Fruit fly (Drosophila melanogaster) whole organism, wandering third instar larva: Measurements from ENCODE around the gene CG33932.

Source experiments
- Abd-B ChIP-seq: fragments of >200 bp; optimal IDR thresholded peaks from 2 replicates; lab custom pipeline; 2017; ENCODE audit warnings: missing biosample characterization, missing genetic modification characterization
- CG32264 ChIP-seq: fragments of 200-800 bp; sonication (Bioruptor generic); optimal IDR thresholded peaks from 2 replicates; lab custom pipeline; 2016; ENCODE audit warnings: missing biosample characterization, missing genetic modification characterization
- CG9705 ChIP-seq: fragments of 200-800 bp; sonication (Bioruptor generic); optimal IDR thresholded peaks from 2 replicates; lab custom pipeline; 2018; ENCODE audit warnings: missing biosample characterization, mild to moderate bottlenecking, missing genetic modification characterization
- Dfd ChIP-seq: fragments of >200 bp; optimal IDR thresholded peaks from 2 replicates; lab custom pipeline; 2017; ENCODE audit warnings: missing biosample characterization, missing genetic modification characterization
- GATAd ChIP-seq: sonication (Bioruptor generic); optimal IDR thresholded peaks from 2 replicates; lab custom pipeline; 2016; ENCODE audit warnings: missing biosample characterization, missing genetic modification characterization
- HLH106 ChIP-seq: fragments of 200-800 bp; optimal IDR thresholded peaks from 3 replicates; lab custom pipeline; 2019; ENCODE audit warnings: missing biosample characterization, mild to moderate bottlenecking, missing genetic modification characterization, moderate library complexity
- Hnf4 ChIP-seq: fragments of 200-800 bp; sonication (Bioruptor generic); optimal IDR thresholded peaks from 2 replicates; lab custom pipeline; 2016; ENCODE audit warnings: missing biosample characterization, mild to moderate bottlenecking, missing genetic modification characterization
- Hr78 ChIP-seq: fragments of >200 bp; optimal IDR thresholded peaks from 2 replicates; lab custom pipeline; 2017; ENCODE audit warnings: missing biosample characterization, missing genetic modification characterization
- Jra ChIP-seq: sonication (Bioruptor generic); optimal IDR thresholded peaks from 2 replicates; lab custom pipeline; 2016; ENCODE audit warnings: missing biosample characterization, missing genetic modification characterization
- Myc ChIP-seq: fragments of >200 bp; optimal IDR thresholded peaks from 2 replicates; lab custom pipeline; 2017
- N ChIP-seq: fragments of >200 bp; optimal IDR thresholded peaks from 2 replicates; lab custom pipeline; 2018; ENCODE audit warnings: missing biosample characterization, missing external identifiers, missing genetic modification characterization
- OdsH ChIP-seq: fragments of 200-800 bp; sonication (Bioruptor generic); optimal IDR thresholded peaks from 2 replicates; lab custom pipeline; 2016; ENCODE audit warnings: missing biosample characterization, mild to moderate bottlenecking, missing genetic modification characterization
- Rel ChIP-seq, 2 experiments: fragments of 200-800 bp; sonication (Bioruptor generic) in 1 of 2; optimal IDR thresholded peaks; 2 replicates in 1 of 2; 3 replicates in 1 of 2; lab custom pipeline; 2016 to 2019; ENCODE audit warnings: mild to moderate bottlenecking in 2 of 2, missing biosample characterization in 2 of 2, missing genetic modification characterization in 2 of 2, moderate library complexity in 1 of 2
- Sp1 ChIP-seq: fragments of 200-800 bp; sonication (Bioruptor generic); optimal IDR thresholded peaks from 3 replicates; lab custom pipeline; 2019; ENCODE audit warnings: missing biosample characterization, mild to moderate bottlenecking, missing genetic modification characterization, moderate library complexity
- br ChIP-seq: fragments of 200-800 bp; sonication (Bioruptor generic); optimal IDR thresholded peaks from 2 replicates; lab custom pipeline; 2016; ENCODE audit warnings: missing biosample characterization, missing genetic modification characterization
- brk ChIP-seq: fragments of 200-800 bp; sonication (Bioruptor generic); optimal IDR thresholded peaks from 2 replicates; lab custom pipeline; 2016; ENCODE audit warnings: missing biosample characterization, mild to moderate bottlenecking, missing genetic modification characterization
- dl ChIP-seq, 2 experiments: fragments of 175-275, 200-275 bp in 1 of 2; fragments of 200-275 bp in 1 of 2; sonication (Bioruptor generic); optimal IDR thresholded peaks; lab custom pipeline; 2018; ENCODE audit warnings: mild to moderate bottlenecking in 2 of 2, missing biosample characterization in 2 of 2, missing genetic modification characterization in 2 of 2, moderate library complexity in 2 of 2; ENCODE audit not compliant: partially characterized antibody in 2 of 2, insufficient read depth in 1 of 2
- dmrt93B ChIP-seq: fragments of 200-800 bp; sonication (Bioruptor generic); optimal IDR thresholded peaks from 2 replicates; lab custom pipeline; 2018; ENCODE audit warnings: missing biosample characterization, mild to moderate bottlenecking, missing genetic modification characterization
- dsf ChIP-seq: sonication (Bioruptor generic); optimal IDR thresholded peaks from 2 replicates; lab custom pipeline; 2016; ENCODE audit warnings: missing biosample characterization, missing genetic modification characterization, borderline replicate concordance
- foxo ChIP-seq, 2 experiments: fragments of 200-800 bp; sonication (Bioruptor generic); optimal IDR thresholded peaks; 2 replicates in 1 of 2; 3 replicates in 1 of 2; lab custom pipeline; 2016 to 2017; ENCODE audit warnings: missing biosample characterization in 2 of 2, missing genetic modification characterization in 2 of 2
- jim ChIP-seq: fragments of 175-275, 200-325 bp; sonication (Bioruptor generic); optimal IDR thresholded peaks from 2 replicates; lab custom pipeline; 2016; ENCODE audit warnings: missing biosample characterization, mild to moderate bottlenecking, missing genetic modification characterization
- lola ChIP-seq: fragments of >200 bp; optimal IDR thresholded peaks from 2 replicates; lab custom pipeline; 2017; ENCODE audit warnings: missing biosample characterization, missing genetic modification characterization
- pan ChIP-seq: fragments of >200 bp; optimal IDR thresholded peaks from 2 replicates; lab custom pipeline; 2017
- rgr ChIP-seq: fragments of 200-800 bp; sonication (Bioruptor generic); optimal IDR thresholded peaks from 3 replicates; lab custom pipeline; 2016; ENCODE audit warnings: missing biosample characterization, mild to moderate bottlenecking, missing genetic modification characterization
- sage ChIP-seq: fragments of 200-800 bp; sonication (Bioruptor generic); optimal IDR thresholded peaks from 2 replicates; lab custom pipeline; 2016; ENCODE audit warnings: missing biosample characterization, mild to moderate bottlenecking, missing genetic modification characterization
- sv ChIP-seq: fragments of 200-800 bp; sonication (Bioruptor generic); optimal IDR thresholded peaks from 3 replicates; lab custom pipeline; 2016; ENCODE audit warnings: missing biosample characterization, missing genetic modification characterization
- tai ChIP-seq: sonication (Bioruptor generic); optimal IDR thresholded peaks from 2 replicates; lab custom pipeline; 2016; ENCODE audit warnings: missing biosample characterization, missing genetic modification characterization
- usp ChIP-seq: fragments of >200 bp; optimal IDR thresholded peaks from 2 replicates; lab custom pipeline; 2017; ENCODE audit warnings: missing biosample characterization, missing genetic modification characterization
- woc ChIP-seq: sonication (Bioruptor generic); optimal IDR thresholded peaks from 2 replicates; lab custom pipeline; 2016; ENCODE audit warnings: missing biosample characterization, mild to moderate bottlenecking, missing genetic modification characterization

CG33932 gene

dm6 chrX:19730844-19731243 is 13.4 kb upstream of the CG33932 start, which contains the start of gene AP-1-2beta:
Gene AP-1-2beta (plus strand): TSS chrX:19731004.
- TF ChIP-seq CG32264 (GFP tag; lab: Kevin White, UChicago): no peak
- no peak for TF ChIP-seq Sp1

DNA sequence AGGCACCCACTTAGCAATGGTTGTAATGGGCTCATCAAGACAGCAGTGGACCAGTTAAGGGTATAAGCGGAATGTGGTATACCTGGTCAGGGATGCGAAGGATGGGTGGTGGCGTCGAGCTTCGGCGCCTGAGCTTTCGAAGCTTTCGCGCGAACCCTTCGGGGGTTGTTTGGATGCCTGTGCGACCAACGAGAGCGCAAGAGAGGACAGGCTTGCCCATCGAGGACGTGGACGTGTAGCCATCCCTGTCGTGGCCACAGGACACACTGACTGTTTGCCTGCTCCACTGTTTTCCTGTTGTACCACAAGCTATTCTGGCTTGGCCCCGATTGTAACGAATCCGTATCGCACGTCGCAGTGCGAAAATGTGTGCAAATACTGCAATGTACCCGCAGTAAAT is 9.0 kb upstream of the CG33932 start, which contains the start of gene CG14234:
TSS of gene CG14234 (plus strand) at position 301 of the 400 bp plus-strand sequence.
- TF ChIP-seq Myc (no peak), Dfd (GFP tag; lab: Kevin White, UChicago) (no peak), Hnf4 (GFP tag; lab: Kevin White, UChicago) (no peak), foxo (GFP tag; optimal IDR thresholded peaks at IDR 0.05; lab: Kevin White, UChicago) (no peak), Sp1 (no peak), CG32264 (GFP tag; lab: Kevin White, UChicago) (no peak), dl (GFP tag; optimal IDR thresholded peaks at IDR 0.05; lab: Kevin White, UChicago; ENCODE audit: insufficient read depth in 1 of 2, partially characterized antibody in 2 of 2) (no peak), CG9705 (GFP tag; lab: Kevin White, UChicago) (no peak), Rel (GFP tag; optimal IDR thresholded peaks at IDR 0.05; lab: Kevin White, UChicago) (no peak), Rel (tag; optimal IDR thresholded peaks at IDR 0.05; lab: Kevin White, UChicago) (no peak), jim (GFP tag; lab: Kevin White, UChicago) (no peak), tai (no peak), sv (no peak), GATAd (GFP tag; lab: Kevin White, UChicago) (no peak), OdsH (no peak), usp (no peak), sage (GFP tag; lab: Kevin White, UChicago) (no peak), HLH106 (no peak), lola (GFP tag; lab: Kevin White, UChicago) (no peak)

dm6 chrX:19737872-19738271 is 6.4 kb upstream of the CG33932 start:
- TF ChIP-seq rgr (GFP tag; lab: Kevin White, UChicago) (no peak), pan (lab: Kevin White, UChicago) (no peak), CG32264 (GFP tag; lab: Kevin White, UChicago) (no peak), Abd-B (no peak), GATAd (GFP tag; lab: Kevin White, UChicago) (no peak), Jra (GFP tag; lab: Kevin White, UChicago) (no peak), dl (GFP tag; optimal IDR thresholded peaks at IDR 0.05; lab: Kevin White, UChicago; ENCODE audit: insufficient read depth in 1 of 2, partially characterized antibody in 2 of 2) (no peak), brk (GFP tag; lab: Kevin White, UChicago) (no peak), foxo (GFP tag; optimal IDR thresholded peaks at IDR 0.05; lab: Kevin White, UChicago) (no peak), usp (no peak), lola (GFP tag; lab: Kevin White, UChicago) (no peak), N (GFP tag; lab: Kevin White, UChicago) (no peak)

dm6 chrX:19745908-19746604 is 1.8 kb downstream of the CG33932 start, which contains the start of gene parvin:
Gene parvin (plus strand): TSS chrX:19746041.
- TF ChIP-seq rgr (GFP tag; lab: Kevin White, UChicago): peak; percentile 9
- TF ChIP-seq Hr78 (GFP tag; lab: Kevin White, UChicago): no peak

- no peak for TF ChIP-seq CG32264 (GFP tag; lab: Kevin White, UChicago)
- no peak for TF ChIP-seq rgr (GFP tag; lab: Kevin White, UChicago)
- TF ChIP-seq sv: no peak
- TF ChIP-seq br (GFP tag; lab: Kevin White, UChicago): no peak
- no peak for TF ChIP-seq jim (GFP tag; lab: Kevin White, UChicago)
- no peak for TF ChIP-seq woc (GFP tag; lab: Kevin White, UChicago)
- no peak for TF ChIP-seq Jra (GFP tag; lab: Kevin White, UChicago)
- TF ChIP-seq usp: no peak
- TF ChIP-seq dsf (GFP tag; lab: Kevin White, UChicago): no peak
- TF ChIP-seq Hr78 (GFP tag; lab: Kevin White, UChicago): no peak
- TF ChIP-seq pan (lab: Kevin White, UChicago): no peak
- no peak for TF ChIP-seq dmrt93B (GFP tag; lab: Kevin White, UChicago)
- TF ChIP-seq GATAd (GFP tag; lab: Kevin White, UChicago): no peak
- no peak for TF ChIP-seq Myc
These were observed 3.8 kb downstream of the CG33932 start, which contains the start of gene Alr for dm6 chrX:19748014-19748413. Gene Alr (plus strand): TSS chrX:19748314.
